Fruit fly (Drosophila melanogaster) whole organism, embryonic: ENCODE data around the gene IntS14.
A peak's percentile ranks its signal among the peaks of the same experiment; 100 is the strongest.

Experiments used
- B-H1 ChIP-seq: fragments of 200-800 bp; sonication (Bioruptor generic); IDR thresholded peaks from 3 replicates; pipeline ENCODE4 v1.3.6; 2022; ENCODE audit warnings: missing biosample characterization, missing genetic modification characterization
- BtbVII ChIP-seq: fragments of 200-800 bp; sonication (Bioruptor generic); optimal IDR thresholded peaks from 3 replicates; lab custom pipeline; 2017; ENCODE audit warnings: missing biosample characterization, mild to moderate bottlenecking, missing genetic modification characterization
- CG12071 ChIP-seq: fragments of 200-800 bp; sonication (Bioruptor generic); optimal IDR thresholded peaks from 3 replicates; lab custom pipeline; 2018; ENCODE audit warnings: missing biosample characterization, mild to moderate bottlenecking, missing genetic modification characterization
- CG12299 ChIP-seq: fragments of 200-800 bp; sonication (Bioruptor generic); optimal IDR thresholded peaks from 2 replicates; lab custom pipeline; 2018; ENCODE audit warnings: missing biosample characterization, mild to moderate bottlenecking, missing genetic modification characterization
- CG12391 ChIP-seq: fragments of 200-800 bp; sonication (Bioruptor generic); optimal IDR thresholded peaks from 3 replicates; lab custom pipeline; 2018; ENCODE audit warnings: missing biosample characterization, mild to moderate bottlenecking, missing genetic modification characterization, moderate library complexity
- CG12942 ChIP-seq: fragments of 200-800 bp; sonication (Bioruptor generic); optimal IDR thresholded peaks from 3 replicates; lab custom pipeline; 2016; ENCODE audit warnings: missing biosample characterization, missing genetic modification characterization
- CG13123 ChIP-seq: fragments of 200-800 bp; sonication (Bioruptor generic); optimal IDR thresholded peaks from 2 replicates; lab custom pipeline; 2016; ENCODE audit warnings: missing biosample characterization, missing genetic modification characterization
- CG14441 ChIP-seq: fragments of 200-800 bp; sonication (Bioruptor generic); IDR thresholded peaks from 2 replicates; pipeline ENCODE4 v1.3.6; 2022; ENCODE audit warnings: missing biosample characterization, missing genetic modification characterization
- CG15011 ChIP-seq: fragments of 200-800 bp; sonication (Bioruptor generic); optimal IDR thresholded peaks from 3 replicates; lab custom pipeline; 2018; ENCODE audit warnings: missing biosample characterization, mild to moderate bottlenecking, missing genetic modification characterization
- CG1603 ChIP-seq: fragments of 200-800 bp; sonication (Bioruptor generic); optimal IDR thresholded peaks from 2 replicates; lab custom pipeline; 2019; ENCODE audit warnings: missing biosample characterization, mild to moderate bottlenecking, missing genetic modification characterization, moderate library complexity
- CG31224 ChIP-seq: fragments of 200-800 bp; sonication (Bioruptor generic); IDR thresholded peaks from 2 replicates; pipeline ENCODE4 v1.3.6; 2022; ENCODE audit warnings: missing biosample characterization, missing genetic modification characterization
- CG32532 ChIP-seq: fragments of 200-800 bp; sonication (Bioruptor generic); IDR thresholded peaks from 2 replicates; pipeline ENCODE4 v1.3.6; 2022; ENCODE audit warnings: missing biosample characterization, missing genetic modification characterization
- CG33213 ChIP-seq: fragments of 200-800 bp; sonication (Bioruptor generic); optimal IDR thresholded peaks from 3 replicates; lab custom pipeline; 2016; ENCODE audit warnings: missing biosample characterization, missing genetic modification characterization
- CG4854 ChIP-seq: fragments of 200-800 bp; sonication (Bioruptor generic); optimal IDR thresholded peaks from 2 replicates; lab custom pipeline; 2016; ENCODE audit warnings: missing biosample characterization, missing genetic modification characterization, inconsistent platforms
- CG6254 ChIP-seq: fragments of 200-800 bp; sonication (Bioruptor generic); optimal IDR thresholded peaks from 3 replicates; lab custom pipeline; 2017; ENCODE audit warnings: mild to moderate bottlenecking, missing biosample characterization, missing genetic modification reagents, missing genetic modification characterization
- CG6272 ChIP-seq: fragments of 200-800 bp; sonication (Bioruptor generic); IDR thresholded peaks from 2 replicates; pipeline ENCODE4 v1.3.6; 2022; ENCODE audit warnings: missing biosample characterization, missing genetic modification characterization
- CG6765 ChIP-seq: fragments of 200-800 bp; sonication (Bioruptor generic); optimal IDR thresholded peaks from 3 replicates; lab custom pipeline; 2017; ENCODE audit warnings: missing biosample characterization, mild to moderate bottlenecking, missing genetic modification characterization
- CG9876 ChIP-seq: fragments of 200-800 bp; sonication (Bioruptor generic); optimal IDR thresholded peaks from 2 replicates; lab custom pipeline; 2016; ENCODE audit warnings: missing biosample characterization, missing genetic modification characterization
- D19A ChIP-seq: fragments of 200-800 bp; optimal IDR thresholded peaks from 3 replicates; lab custom pipeline; 2019; ENCODE audit warnings: missing biosample characterization, mild to moderate bottlenecking, missing genetic modification characterization, moderate library complexity
- Dad ChIP-seq: fragments of 200-800 bp; sonication (Bioruptor generic); optimal IDR thresholded peaks from 3 replicates; lab custom pipeline; 2016; ENCODE audit warnings: missing biosample characterization, missing genetic modification characterization
- Doc2 ChIP-seq: fragments of 200-800 bp; sonication (Bioruptor generic); IDR thresholded peaks from 2 replicates; pipeline ENCODE4 v1.3.6; 2022; ENCODE audit warnings: missing biosample characterization, missing genetic modification characterization
- HLHmδ ChIP-seq: fragments of 200-800 bp; sonication (Bioruptor generic); optimal IDR thresholded peaks from 2 replicates; lab custom pipeline; 2018; ENCODE audit warnings: missing biosample characterization, mild to moderate bottlenecking, missing genetic modification characterization, moderate library complexity
- Hand ChIP-seq: fragments of 200-800 bp; sonication (Bioruptor generic); optimal IDR thresholded peaks from 2 replicates; lab custom pipeline; 2017; ENCODE audit warnings: mild to moderate bottlenecking, missing biosample characterization, missing genetic modification reagents, missing genetic modification characterization
- Hr3 ChIP-seq: fragments of 200-800 bp; sonication (Bioruptor generic); optimal IDR thresholded peaks from 3 replicates; lab custom pipeline; 2016; ENCODE audit warnings: missing biosample characterization, missing genetic modification characterization
- MTF-1 ChIP-seq: fragments of 200-800 bp; sonication (Bioruptor generic); optimal IDR thresholded peaks from 2 replicates; lab custom pipeline; 2018; ENCODE audit warnings: missing biosample characterization, mild to moderate bottlenecking, missing genetic modification characterization, borderline replicate concordance
- Mes4 ChIP-seq: fragments of 200-800 bp; sonication (Bioruptor generic); optimal IDR thresholded peaks from 2 replicates; lab custom pipeline; 2016; ENCODE audit warnings: missing biosample characterization, missing genetic modification characterization
- Myb ChIP-seq: fragments of 200-800 bp; sonication (Bioruptor generic); optimal IDR thresholded peaks from 2 replicates; lab custom pipeline; 2016; ENCODE audit warnings: missing biosample characterization, missing genetic modification characterization
- NfI ChIP-seq: fragments of 200-800 bp; sonication (Bioruptor generic); optimal IDR thresholded peaks from 3 replicates; lab custom pipeline; 2018; ENCODE audit warnings: missing biosample characterization, mild to moderate bottlenecking, missing genetic modification characterization, moderate library complexity
- Oli ChIP-seq: fragments of 200-800 bp; sonication (Bioruptor generic); optimal IDR thresholded peaks from 2 replicates; lab custom pipeline; 2018; ENCODE audit warnings: missing biosample characterization, mild to moderate bottlenecking, missing genetic modification characterization, moderate library complexity
- Ptx1 ChIP-seq: fragments of 200-800 bp; sonication (Bioruptor generic); IDR thresholded peaks from 2 replicates; pipeline ENCODE4 v1.3.6; 2022; ENCODE audit warnings: missing biosample characterization, missing genetic modification characterization
- Taf1 ChIP-seq: fragments of 200-800 bp; sonication (Bioruptor generic); IDR thresholded peaks from 2 replicates; pipeline ENCODE4 v1.3.6; 2022; ENCODE audit warnings: missing biosample characterization, missing genetic modification characterization
- Vsx1 ChIP-seq: fragments of 200-800 bp; sonication (Bioruptor generic); optimal IDR thresholded peaks from 2 replicates; lab custom pipeline; 2017; ENCODE audit warnings: missing biosample characterization, mild to moderate bottlenecking, missing genetic modification characterization, missing genetic modification reagents
- abd-A ChIP-seq: fragments of 200-800 bp; sonication (Bioruptor generic); optimal IDR thresholded peaks from 3 replicates; lab custom pipeline; 2019; ENCODE audit warnings: missing biosample characterization, mild to moderate bottlenecking, missing genetic modification characterization, moderate library complexity
- chm ChIP-seq: fragments of 200-800 bp; sonication (Bioruptor generic); IDR thresholded peaks from 2 replicates; pipeline ENCODE4 v1.3.6; 2022; ENCODE audit warnings: missing biosample characterization, missing genetic modification characterization
- crp ChIP-seq, 2 experiments: fragments of 200-800 bp; sonication (Bioruptor generic); optimal IDR thresholded peaks; 2 replicates in 1 of 2; 3 replicates in 1 of 2; lab custom pipeline; 2017; ENCODE audit warnings: missing biosample characterization in 2 of 2, missing genetic modification characterization in 2 of 2, mild to moderate bottlenecking in 1 of 2, moderate library complexity in 1 of 2
- cwo ChIP-seq: fragments of 200-800 bp; sonication (Bioruptor generic); optimal IDR thresholded peaks from 3 replicates; lab custom pipeline; 2017; ENCODE audit warnings: missing biosample characterization, missing genetic modification characterization, mild to moderate bottlenecking, moderate library complexity, missing genetic modification reagents
- dati ChIP-seq: fragments of 200-800 bp; sonication (Bioruptor generic); IDR thresholded peaks from 2 replicates; pipeline ENCODE4 v1.3.6; 2022; ENCODE audit warnings: missing biosample characterization, missing genetic modification characterization
- dimm ChIP-seq: fragments of 200-800 bp; sonication (Bioruptor generic); IDR thresholded peaks from 2 replicates; pipeline ENCODE4 v1.3.6; 2022; ENCODE audit warnings: missing biosample characterization, missing genetic modification characterization
- disco-r ChIP-seq: fragments of 200-800 bp; sonication (Bioruptor generic); optimal IDR thresholded peaks from 2 replicates; lab custom pipeline; 2016; ENCODE audit warnings: missing biosample characterization, missing genetic modification characterization
- gfzf ChIP-seq: fragments of 200-800 bp; sonication (Bioruptor generic); optimal IDR thresholded peaks from 2 replicates; lab custom pipeline; 2016; ENCODE audit warnings: missing biosample characterization, mild to moderate bottlenecking, missing genetic modification characterization, moderate library complexity
- insv ChIP-seq, 2 experiments: fragments of 200-800 bp; sonication (Bioruptor generic); optimal IDR thresholded peaks; 3 replicates each; lab custom pipeline; 2016 to 2018; ENCODE audit warnings: missing biosample characterization in 2 of 2, missing genetic modification characterization in 2 of 2
- org-1 ChIP-seq: fragments of 200-800 bp; sonication (Bioruptor generic); optimal IDR thresholded peaks from 2 replicates; lab custom pipeline; 2017; ENCODE audit warnings: missing biosample characterization, missing genetic modification characterization
- schlank ChIP-seq: fragments of 200-800 bp; sonication (Bioruptor generic); optimal IDR thresholded peaks from 2 replicates; lab custom pipeline; 2018; ENCODE audit warnings: missing biosample characterization, mild to moderate bottlenecking, missing genetic modification characterization
- slp2 ChIP-seq: fragments of 200-800 bp; sonication (Bioruptor generic); optimal IDR thresholded peaks from 2 replicates; lab custom pipeline; 2016; ENCODE audit warnings: missing biosample characterization, missing genetic modification characterization
- tll ChIP-seq, 2 experiments: fragments of 200-800 bp in 1 of 2; fragments of >200 bp in 1 of 2; sonication (Bioruptor generic) in 1 of 2; optimal IDR thresholded peaks; 2 replicates each; lab custom pipeline; 2017 to 2019; ENCODE audit warnings: missing biosample characterization in 2 of 2, missing genetic modification characterization in 2 of 2, mild to moderate bottlenecking in 1 of 2, moderate library complexity in 1 of 2
- trem ChIP-seq: fragments of 200-800 bp; optimal IDR thresholded peaks from 3 replicates; lab custom pipeline; 2019; ENCODE audit warnings: missing biosample characterization, mild to moderate bottlenecking, missing genetic modification characterization, moderate library complexity
- trh ChIP-seq: fragments of 200-800 bp; sonication (Bioruptor generic); optimal IDR thresholded peaks from 2 replicates; lab custom pipeline; 2016; ENCODE audit warnings: missing biosample characterization, missing genetic modification characterization
- zen2 ChIP-seq: fragments of 200-800 bp; sonication (Bioruptor generic); IDR thresholded peaks from 3 replicates; pipeline ENCODE4 v1.3.6; 2022; ENCODE audit warnings: missing biosample characterization, missing genetic modification characterization; ENCODE audit not compliant: partially characterized antibody

The IntS14 gene

DNA sequence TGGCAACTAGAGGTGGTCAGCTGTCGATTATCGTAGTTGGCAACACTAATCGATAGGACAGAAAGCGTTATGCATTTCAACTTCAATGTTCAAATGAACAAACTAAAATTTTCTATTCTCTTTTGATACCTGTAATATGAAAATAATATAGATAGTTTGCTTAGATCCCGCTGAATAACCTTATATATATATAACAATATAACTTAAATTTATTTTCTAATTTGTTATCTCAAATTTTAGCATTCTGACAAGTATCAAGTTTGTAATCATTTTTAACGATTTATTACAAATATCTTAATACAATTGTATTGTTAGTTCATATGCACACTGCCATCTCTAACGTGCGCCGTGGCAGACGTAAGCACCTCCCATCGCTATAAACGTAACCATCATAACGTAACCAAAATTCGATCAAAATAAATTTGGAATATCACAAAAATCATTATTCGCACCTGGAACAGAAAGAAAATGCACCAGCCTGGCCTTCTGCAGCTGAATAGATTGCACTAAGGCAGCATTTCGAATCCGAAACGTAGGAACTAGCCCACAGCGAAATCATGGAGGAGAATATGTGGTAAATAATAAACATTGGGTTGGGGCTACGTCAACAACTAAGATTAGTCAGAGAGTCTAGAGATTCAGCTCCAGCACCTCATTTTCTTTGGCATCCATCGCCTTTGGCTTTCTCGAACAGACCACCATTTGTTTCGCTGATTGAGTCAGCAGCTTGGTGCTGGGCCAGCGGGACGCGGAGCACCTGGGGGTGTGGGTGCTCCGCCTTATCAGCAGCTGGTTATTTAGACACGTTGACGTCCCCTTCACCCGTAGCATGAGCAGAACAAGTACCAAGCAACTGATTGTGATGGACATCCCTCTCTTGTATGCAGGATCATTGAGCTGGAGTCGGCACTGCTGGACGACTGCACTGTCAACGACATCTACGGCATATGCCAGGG is 35.0 kb upstream of the IntS14 start, which contains the start of the genes Pino and TBC1D23 (continued):
- TF ChIP-seq Ptx1 (GFP tag; lab: Robert Waterston, UW) (peak; percentile 84), CG12071 (GFP tag; lab: Kevin White, UChicago) (no peak), CG12942 (GFP tag; lab: Kevin White, UChicago) (peak; percentile 72), Hr3 (GFP tag; lab: Kevin White, UChicago) (peak; percentile 82), D19A (tag; lab: Kevin White, UChicago) (peak; percentile 56), NfI (GFP tag; lab: Kevin White, UChicago) (peak; percentile 77), CG9876 (GFP tag; lab: Kevin White, UChicago) (no peak), insv (GFP tag; optimal IDR thresholded peaks at IDR 0.05; lab: Kevin White, UChicago) (peak in 1 of 2 experiments; percentile 8), Oli (tag; lab: Kevin White, UChicago) (peak; percentile 33), trh (peak; percentile 28), CG31224 (peak; percentile 61), CG6254 (GFP tag; lab: Kevin White, UChicago) (no peak), gfzf (GFP tag; lab: Kevin White, UChicago) (no peak), CG13123 (GFP tag; lab: Kevin White, UChicago) (peak; percentile 49), CG15011 (GFP tag; lab: Kevin White, UChicago) (no peak), schlank (tag; lab: Kevin White, UChicago) (no peak), zen2 (GFP tag; lab: Robert Waterston, UW) (0 out of 3 replicates have a peak, but pooled peaks have one; percentile 42), org-1 (GFP tag; lab: Kevin White, UChicago) (peak; percentile 21), Doc2 (no peak), cwo (GFP tag; lab: Kevin White, UChicago) (peak; percentile 28), CG6765 (GFP tag; lab: Kevin White, UChicago) (no peak), Hand (GFP tag; lab: Kevin White, UChicago) (no peak), Myb (GFP tag; lab: Kevin White, UChicago) (peak; percentile 52), chm (no peak), disco-r (no peak), Dad (no peak), trem (tag; lab: Kevin White, UChicago) (peak; percentile 71), Mes4 (no peak), abd-A (no peak), Taf1 (0 out of 2 replicates have a peak, but pooled peaks have one; percentile 42), dati (no peak), Vsx1 (peak; percentile 19), dimm (GFP tag; lab: Robert Waterston, UW) (0 out of 2 replicates have a peak, but pooled peaks have one; percentile 12), CG12391 (tag; lab: Kevin White, UChicago) (peak; percentile 88), HLHmδ (no peak), MTF-1 (no peak), crp (GFP tag; optimal IDR thresholded peaks at IDR 0.05; lab: Kevin White, UChicago) (no peak), B-H1 (GFP tag; lab: Robert Waterston, UW) (peak; percentile 42; the same call in 2 of the 3 replicates), slp2 (GFP tag; lab: Kevin White, UChicago) (peak; percentile 15), CG32532 (GFP tag; lab: Robert Waterston, UW) (peak; percentile 81), CG4854 (GFP tag; lab: Kevin White, UChicago) (no peak), CG12299 (tag; lab: Kevin White, UChicago) (peak; percentile 49), BtbVII (no peak), CG6272 (GFP tag; lab: Robert Waterston, UW) (peak; percentile 65), CG14441 (GFP tag; lab: Robert Waterston, UW) (peak; percentile 79), CG1603 (tag; lab: Kevin White, UChicago) (peak; percentile 6), tll (GFP tag; optimal IDR thresholded peaks at IDR 0.05; lab: Kevin White, UChicago) (no peak), CG33213 (GFP tag; lab: Kevin White, UChicago) (peak; percentile 14)
